Fruit fly (Drosophila melanogaster) whole organism, prepupa: Measurements from ENCODE around the gene CG10713.

Source experiments
- Blimp-1 ChIP-seq: fragments of 200-800 bp; sonication (Bioruptor generic); optimal IDR thresholded peaks from 3 replicates; lab custom pipeline; 2017; ENCODE audit warnings: missing biosample characterization, missing genetic modification characterization, mild to moderate bottlenecking, moderate library complexity, missing genetic modification reagents
- CG10669 ChIP-seq: fragments of 200-800 bp; sonication (Bioruptor generic); optimal IDR thresholded peaks from 3 replicates; lab custom pipeline; 2018; ENCODE audit warnings: missing biosample characterization, mild to moderate bottlenecking, missing genetic modification characterization, moderate library complexity
- CG11294 ChIP-seq: fragments of 200-800 bp; sonication (Bioruptor generic); IDR thresholded peaks from 2 replicates; pipeline ENCODE4 v1.3.6; 2022; ENCODE audit warnings: missing biosample characterization, missing genetic modification characterization
- CG11762 ChIP-seq: fragments of 200-800 bp; sonication (Bioruptor generic); optimal IDR thresholded peaks from 3 replicates; lab custom pipeline; 2016; ENCODE audit warnings: missing biosample characterization, missing genetic modification characterization; ENCODE audit not compliant: insufficient read depth
- CG11902 ChIP-seq: fragments of 200-800 bp; sonication (Bioruptor generic); optimal IDR thresholded peaks from 3 replicates; lab custom pipeline; 2016; ENCODE audit warnings: missing biosample characterization, missing genetic modification characterization
- CG15336 ChIP-seq: fragments of 200-800 bp; sonication (Bioruptor generic); IDR thresholded peaks from 2 replicates; pipeline ENCODE4 v1.3.6; 2022; ENCODE audit warnings: missing biosample characterization, missing genetic modification characterization
- CG1621 ChIP-seq: fragments of 200-800 bp; sonication (Bioruptor generic); optimal IDR thresholded peaks from 3 replicates; lab custom pipeline; 2018; ENCODE audit warnings: missing biosample characterization, mild to moderate bottlenecking, missing genetic modification characterization
- CG16779 ChIP-seq: fragments of 200-800 bp; sonication (Bioruptor generic); optimal IDR thresholded peaks from 3 replicates; lab custom pipeline; 2017; ENCODE audit warnings: missing biosample characterization, mild to moderate bottlenecking, missing genetic modification characterization
- CG3032 ChIP-seq: fragments of 200-800 bp; optimal IDR thresholded peaks from 2 replicates; lab custom pipeline; 2019; ENCODE audit warnings: missing biosample characterization, mild to moderate bottlenecking, missing genetic modification characterization, moderate library complexity
- CG31627 ChIP-seq: fragments of 200-800 bp; sonication (Bioruptor generic); optimal IDR thresholded peaks from 3 replicates; lab custom pipeline; 2016; ENCODE audit warnings: missing biosample characterization, missing genetic modification characterization
- CG3919 ChIP-seq: fragments of 200-800 bp; sonication (Bioruptor generic); optimal IDR thresholded peaks from 3 replicates; lab custom pipeline; 2016; ENCODE audit warnings: missing biosample characterization, missing genetic modification characterization
- CG4318 ChIP-seq: fragments of 200-800 bp; sonication (Bioruptor generic); optimal IDR thresholded peaks from 3 replicates; lab custom pipeline; 2017; ENCODE audit warnings: missing biosample characterization, mild to moderate bottlenecking, missing genetic modification characterization
- CG6163 ChIP-seq: fragments of 200-800 bp; sonication (Bioruptor generic); IDR thresholded peaks from 3 replicates; pipeline ENCODE4 v1.3.6; 2022; ENCODE audit warnings: missing biosample characterization, missing genetic modification characterization
- CG6276 ChIP-seq: fragments of 200-800 bp; sonication (Bioruptor generic); optimal IDR thresholded peaks from 2 replicates; lab custom pipeline; 2017; ENCODE audit warnings: missing biosample characterization, mild to moderate bottlenecking, missing genetic modification characterization
- CG6792 ChIP-seq: fragments of 200-800 bp; sonication (Bioruptor generic); optimal IDR thresholded peaks from 3 replicates; lab custom pipeline; 2016; ENCODE audit warnings: missing biosample characterization, missing genetic modification characterization
- CG6808 ChIP-seq: fragments of 200-800 bp; sonication (Bioruptor generic); optimal IDR thresholded peaks from 3 replicates; lab custom pipeline; 2017; ENCODE audit warnings: missing biosample characterization, missing genetic modification characterization, mild to moderate bottlenecking, moderate library complexity, missing genetic modification reagents
- CG6854 ChIP-seq: fragments of 200-800 bp; sonication (Bioruptor generic); optimal IDR thresholded peaks from 2 replicates; lab custom pipeline; 2017; ENCODE audit warnings: missing biosample characterization, mild to moderate bottlenecking, missing genetic modification characterization
- CG7368 ChIP-seq: fragments of 200-800 bp; sonication (Bioruptor generic); optimal IDR thresholded peaks from 3 replicates; lab custom pipeline; 2016; ENCODE audit warnings: missing biosample characterization, missing genetic modification characterization
- CG8119 ChIP-seq: fragments of 200-800 bp; sonication (Bioruptor generic); IDR thresholded peaks from 3 replicates; pipeline ENCODE4 v1.3.6; 2022; ENCODE audit warnings: missing biosample characterization, missing genetic modification characterization
- CG8319 ChIP-seq: fragments of 200-800 bp; sonication (Bioruptor generic); optimal IDR thresholded peaks from 3 replicates; lab custom pipeline; 2016; ENCODE audit warnings: missing biosample characterization, missing genetic modification characterization
- CG8632 ChIP-seq: fragments of 200-800 bp; sonication (Bioruptor generic); optimal IDR thresholded peaks from 3 replicates; lab custom pipeline; 2016; ENCODE audit warnings: missing biosample characterization, missing genetic modification characterization
- Eip75B ChIP-seq: fragments of 200-800 bp; sonication (Bioruptor generic); optimal IDR thresholded peaks from 3 replicates; lab custom pipeline; 2016; ENCODE audit warnings: missing biosample characterization, missing genetic modification characterization
- Eip93F ChIP-seq: fragments of 200-800 bp; sonication (Bioruptor generic); optimal IDR thresholded peaks from 2 replicates; lab custom pipeline; 2016; ENCODE audit warnings: missing biosample characterization, mild to moderate bottlenecking, missing genetic modification characterization
- Ets21C ChIP-seq: fragments of 200-800 bp; sonication (Bioruptor generic); optimal IDR thresholded peaks from 3 replicates; lab custom pipeline; 2016; ENCODE audit warnings: missing biosample characterization, missing genetic modification characterization
- Ets96B ChIP-seq: fragments of 200-800 bp; optimal IDR thresholded peaks from 2 replicates; lab custom pipeline; 2019; ENCODE audit warnings: missing biosample characterization, mild to moderate bottlenecking, missing genetic modification characterization, moderate library complexity
- Gug ChIP-seq: fragments of 200-800 bp; sonication (Bioruptor generic); IDR thresholded peaks from 2 replicates; pipeline ENCODE4 v1.3.6; 2022; ENCODE audit warnings: missing biosample characterization, missing genetic modification characterization
- Hr38 ChIP-seq: sonication (Bioruptor generic); optimal IDR thresholded peaks from 2 replicates; lab custom pipeline; 2016; ENCODE audit warnings: missing biosample characterization, missing genetic modification characterization
- Hr39 ChIP-seq: fragments of 200-800 bp; sonication (Bioruptor generic); optimal IDR thresholded peaks from 2 replicates; lab custom pipeline; 2016; ENCODE audit warnings: missing biosample characterization, missing genetic modification characterization
- Hr4 ChIP-seq: fragments of 200-800 bp; sonication (Bioruptor generic); optimal IDR thresholded peaks from 3 replicates; lab custom pipeline; 2016; ENCODE audit warnings: missing biosample characterization, missing genetic modification characterization
- Lpt ChIP-seq: fragments of 200-800 bp; sonication (Bioruptor generic); optimal IDR thresholded peaks from 3 replicates; lab custom pipeline; 2016; ENCODE audit warnings: missing biosample characterization, missing genetic modification characterization
- Met ChIP-seq: fragments of 200-800 bp; sonication (Bioruptor generic); optimal IDR thresholded peaks from 3 replicates; lab custom pipeline; 2016; ENCODE audit warnings: missing biosample characterization, missing genetic modification characterization
- Smox ChIP-seq: fragments of 200-800 bp; sonication (Bioruptor generic); optimal IDR thresholded peaks from 3 replicates; lab custom pipeline; 2016; ENCODE audit warnings: missing biosample characterization, missing genetic modification characterization
- Sox102F ChIP-seq: fragments of 200-800 bp; sonication (Bioruptor generic); optimal IDR thresholded peaks from 2 replicates; lab custom pipeline; 2016; ENCODE audit warnings: missing biosample characterization, mild to moderate bottlenecking, missing genetic modification characterization
- Sox14 ChIP-seq: fragments of 200-800 bp; sonication (Bioruptor generic); optimal IDR thresholded peaks from 3 replicates; lab custom pipeline; 2016; ENCODE audit warnings: missing biosample characterization, missing genetic modification characterization
- achi ChIP-seq: fragments of 200-800 bp; sonication (Bioruptor generic); optimal IDR thresholded peaks from 3 replicates; lab custom pipeline; 2016; ENCODE audit warnings: missing biosample characterization, missing genetic modification characterization
- acj6 ChIP-seq: fragments of 200-800 bp; sonication (Bioruptor generic); optimal IDR thresholded peaks from 3 replicates; lab custom pipeline; 2016; ENCODE audit warnings: missing biosample characterization, missing genetic modification characterization
- cyc ChIP-seq: fragments of 200-800 bp; sonication (Bioruptor generic); optimal IDR thresholded peaks from 3 replicates; lab custom pipeline; 2016; ENCODE audit warnings: missing biosample characterization, missing genetic modification characterization
- dac ChIP-seq: fragments of 200-800 bp; sonication (Bioruptor generic); optimal IDR thresholded peaks from 2 replicates; lab custom pipeline; 2017; ENCODE audit warnings: missing biosample characterization, mild to moderate bottlenecking, missing genetic modification characterization
- dsx ChIP-seq: fragments of 200-800 bp; optimal IDR thresholded peaks from 3 replicates; lab custom pipeline; 2019; ENCODE audit warnings: missing biosample characterization, mild to moderate bottlenecking, missing genetic modification characterization, moderate library complexity; ENCODE audit not compliant: poor library complexity, severe bottlenecking
- eg ChIP-seq: fragments of 200-800 bp; sonication (Bioruptor generic); IDR thresholded peaks from 3 replicates; pipeline ENCODE4 v1.3.6; 2022; ENCODE audit warnings: missing biosample characterization, missing genetic modification characterization
- esn ChIP-seq: fragments of 200-800 bp; sonication (Bioruptor generic); optimal IDR thresholded peaks from 2 replicates; lab custom pipeline; 2016; ENCODE audit warnings: missing biosample characterization, mild to moderate bottlenecking, missing genetic modification characterization, moderate library complexity
- fd59A ChIP-seq: fragments of 200-800 bp; sonication (Bioruptor generic); optimal IDR thresholded peaks from 2 replicates; lab custom pipeline; 2017; ENCODE audit warnings: missing biosample characterization, mild to moderate bottlenecking, missing genetic modification characterization, missing genetic modification reagents
- fkh ChIP-seq: fragments of 200-800 bp; sonication (Bioruptor generic); optimal IDR thresholded peaks from 3 replicates; lab custom pipeline; 2017; ENCODE audit warnings: missing biosample characterization, mild to moderate bottlenecking, missing genetic modification characterization, moderate library complexity
- lz ChIP-seq: fragments of 200-800 bp; sonication (Bioruptor generic); optimal IDR thresholded peaks from 3 replicates; lab custom pipeline; 2016; ENCODE audit warnings: missing biosample characterization, missing genetic modification characterization
- net ChIP-seq: fragments of 200-800 bp; sonication (Bioruptor generic); optimal IDR thresholded peaks from 3 replicates; lab custom pipeline; 2016; ENCODE audit warnings: missing biosample characterization, missing genetic modification characterization
- pdm3 ChIP-seq: fragments of 200-800 bp; sonication (Bioruptor generic); optimal IDR thresholded peaks from 3 replicates; lab custom pipeline; 2016; ENCODE audit warnings: missing biosample characterization, missing genetic modification characterization
- salr ChIP-seq, 2 experiments: fragments of 200-800 bp; sonication (Bioruptor generic); optimal IDR thresholded peaks; 3 replicates each; lab custom pipeline; 2016 to 2018; ENCODE audit warnings: missing biosample characterization in 2 of 2, missing genetic modification characterization in 2 of 2, mild to moderate bottlenecking in 1 of 2
- spab ChIP-seq: fragments of 200-800 bp; sonication (Bioruptor generic); optimal IDR thresholded peaks from 2 replicates; lab custom pipeline; 2017; ENCODE audit warnings: missing biosample characterization, mild to moderate bottlenecking, missing genetic modification characterization, missing genetic modification reagents
- ss ChIP-seq, 2 experiments: fragments of 200-800 bp; sonication (Bioruptor generic); optimal IDR thresholded peaks; 2 replicates in 1 of 2; 3 replicates in 1 of 2; lab custom pipeline; 2017 to 2018; ENCODE audit warnings: mild to moderate bottlenecking in 2 of 2, missing biosample characterization in 2 of 2, missing genetic modification characterization in 2 of 2, moderate library complexity in 1 of 2
- svp ChIP-seq: fragments of 200-800 bp; sonication (Bioruptor generic); peaks from one replicate; lab custom pipeline; 2016; ENCODE audit warnings: missing biosample characterization, missing genetic modification characterization
- topi ChIP-seq: fragments of 200-800 bp; sonication (Bioruptor generic); optimal IDR thresholded peaks from 3 replicates; lab custom pipeline; 2016; ENCODE audit warnings: missing biosample characterization, missing genetic modification characterization
- vri ChIP-seq: fragments of 200-800 bp; sonication (Bioruptor generic); optimal IDR thresholded peaks from 3 replicates; lab custom pipeline; 2016; ENCODE audit warnings: missing biosample characterization, mild to moderate bottlenecking, missing genetic modification characterization

Gene CG10713

dm6 chr3L:13451562-13451961 lies 16.5 kb upstream of the CG10713 start:
- TF ChIP-seq CG31627 (GFP tag; lab: Kevin White, UChicago) (peak; percentile 46), CG11294 (GFP tag; lab: Robert Waterston, UW) (peak; percentile 48; the same call in 1 of the 2 replicates), Sox102F (GFP tag; lab: Kevin White, UChicago) (peak; percentile 23), net (peak; percentile 38), dsx (GFP tag; lab: Kevin White, UChicago) (no peak), svp (GFP tag; lab: Kevin White, UChicago) (peak; percentile 82), spab (GFP tag; lab: Kevin White, UChicago) (no peak), CG6808 (GFP tag; lab: Kevin White, UChicago) (peak; percentile 9), CG7368 (GFP tag; lab: Kevin White, UChicago) (no peak), Hr38 (no peak), CG8319 (GFP tag; lab: Kevin White, UChicago) (no peak), Lpt (GFP tag; lab: Kevin White, UChicago) (peak; percentile 19), CG3919 (GFP tag; lab: Kevin White, UChicago) (peak; percentile 25), CG11762 (peak; percentile 7), CG6163 (GFP tag; lab: Robert Waterston, UW) (0 out of 3 replicates have a peak, but pooled peaks have one; percentile 13), CG16779 (tag; lab: Kevin White, UChicago) (no peak), Met (GFP tag; lab: Kevin White, UChicago) (no peak), achi (GFP tag; lab: Kevin White, UChicago) (peak; percentile 28), Ets21C (GFP tag; lab: Kevin White, UChicago) (no peak), Hr4 (GFP tag; lab: Kevin White, UChicago) (peak; percentile 72), CG6276 (GFP tag; lab: Kevin White, UChicago) (peak; percentile 60), Eip75B (GFP tag; lab: Kevin White, UChicago) (no peak), CG8119 (GFP tag; lab: Robert Waterston, UW) (peak; percentile 59; the same call in 2 of the 3 replicates), CG6792 (GFP tag; lab: Kevin White, UChicago) (no peak), dac (GFP tag; lab: Kevin White, UChicago) (peak; percentile 23), topi (GFP tag; lab: Kevin White, UChicago) (peak; percentile 2), CG3032 (tag; lab: Kevin White, UChicago) (no peak), CG6854 (no peak), CG11902 (GFP tag; lab: Kevin White, UChicago) (no peak), vri (GFP tag; lab: Kevin White, UChicago) (peak; percentile 36), Gug (0 out of 2 replicates have a peak, but pooled peaks have one; percentile 19), fd59A (GFP tag; lab: Kevin White, UChicago) (no peak), Hr39 (GFP tag; lab: Kevin White, UChicago) (peak; percentile 44), Blimp-1 (GFP tag; lab: Kevin White, UChicago) (no peak), CG15336 (GFP tag; lab: Robert Waterston, UW) (peak; percentile 77), cyc (GFP tag; lab: Kevin White, UChicago) (peak; percentile 21), CG1621 (tag; lab: Kevin White, UChicago) (no peak), acj6 (GFP tag; lab: Kevin White, UChicago) (peak; percentile 21), esn (no peak), salr (GFP tag; optimal IDR thresholded peaks at IDR 0.05; lab: Kevin White, UChicago) (peak in 1 of 2 experiments; percentile 37), Ets96B (tag; lab: Kevin White, UChicago) (no peak), CG8632 (GFP tag; lab: Kevin White, UChicago) (peak; percentile 5), CG10669 (no peak), Sox14 (peak; percentile 1), lz (GFP tag; lab: Kevin White, UChicago) (peak; percentile 16), CG4318 (GFP tag; lab: Kevin White, UChicago) (peak; percentile 15), eg (GFP tag; lab: Robert Waterston, UW) (peak; percentile 24; the same call in 2 of the 3 replicates), Smox (GFP tag; lab: Kevin White, UChicago) (peak; percentile 21), fkh (GFP tag; lab: Kevin White, UChicago) (peak; percentile 18), Eip93F (no peak), ss (GFP tag; optimal IDR thresholded peaks at IDR 0.05; lab: Kevin White, UChicago) (no peak), pdm3 (GFP tag; lab: Kevin White, UChicago) (peak; percentile 38)
